Worm (Caenorhabditis elegans) whole organism, L2 larva: ENCODE results near the gene H38K22.9.

Experiments
- ZK546.5 ChIP-seq: sonication (generic microtip); optimal IDR thresholded peaks from 2 replicates; lab custom pipeline; 2017; ENCODE audit warnings: missing biosample characterization, missing genetic modification characterization
- ama-1 ChIP-seq: fragments of 150-350 bp; optimal IDR thresholded peaks from 2 replicates; lab custom pipeline; 2018; ENCODE audit warnings: inconsistent platforms
- ceh-16 ChIP-seq: fragments of 150-350 bp; optimal IDR thresholded peaks from 2 replicates; lab custom pipeline; 2014; ENCODE audit warnings: missing biosample characterization, missing genetic modification characterization
- egl-27 ChIP-seq: sonication (generic microtip); optimal IDR thresholded peaks from 3 replicates; lab custom pipeline; 2017; ENCODE audit warnings: missing biosample characterization, missing genetic modification reagents, missing genetic modification characterization
- elt-1 ChIP-seq: fragments of 150-350 bp; optimal IDR thresholded peaks from 2 replicates; lab custom pipeline; 2014; ENCODE audit warnings: missing biosample characterization, missing genetic modification characterization
- lin-11 ChIP-seq: fragments of 150-350 bp; sonication (generic microtip); optimal IDR thresholded peaks from 2 replicates; lab custom pipeline; 2014; ENCODE audit warnings: missing biosample characterization, missing genetic modification characterization, inconsistent platforms, mixed read lengths
- mab-5 ChIP-seq: fragments of 150-350 bp; optimal IDR thresholded peaks from 2 replicates; lab custom pipeline; 2014; ENCODE audit warnings: missing biosample characterization, missing genetic modification characterization
- nhr-21 ChIP-seq: fragments of 150-350 bp; optimal IDR thresholded peaks from 2 replicates; lab custom pipeline; 2014; ENCODE audit warnings: missing biosample characterization, missing genetic modification characterization
- nhr-237 ChIP-seq: fragments of 150-350 bp; optimal IDR thresholded peaks from 2 replicates; lab custom pipeline; 2014; ENCODE audit warnings: missing biosample characterization, missing genetic modification characterization
- peb-1 ChIP-seq: fragments of 150-350 bp; optimal IDR thresholded peaks from 2 replicates; lab custom pipeline; 2014; ENCODE audit warnings: missing biosample characterization, missing genetic modification characterization
- sma-9 ChIP-seq, 2 experiments: fragments of 150-350 bp in 1 of 2; sonication (generic microtip) in 1 of 2; optimal IDR thresholded peaks; 2 replicates each; lab custom pipeline; 2014 to 2016; ENCODE audit warnings: missing genetic modification characterization in 2 of 2, mild to moderate bottlenecking in 1 of 2, missing biosample characterization in 1 of 2, missing compliant biosample characterization in 1 of 2, missing genetic modification reagents in 1 of 2, moderate library complexity in 1 of 2
- snpc-4 ChIP-seq: fragments of 150-350 bp; optimal IDR thresholded peaks from 2 replicates; lab custom pipeline; 2014; ENCODE audit warnings: missing biosample characterization, missing genetic modification characterization
- unc-62 ChIP-seq: fragments of 150-350 bp; optimal IDR thresholded peaks from 2 replicates; lab custom pipeline; 2014; ENCODE audit warnings: missing biosample characterization, missing genetic modification reagents, missing genetic modification characterization

DNA sequence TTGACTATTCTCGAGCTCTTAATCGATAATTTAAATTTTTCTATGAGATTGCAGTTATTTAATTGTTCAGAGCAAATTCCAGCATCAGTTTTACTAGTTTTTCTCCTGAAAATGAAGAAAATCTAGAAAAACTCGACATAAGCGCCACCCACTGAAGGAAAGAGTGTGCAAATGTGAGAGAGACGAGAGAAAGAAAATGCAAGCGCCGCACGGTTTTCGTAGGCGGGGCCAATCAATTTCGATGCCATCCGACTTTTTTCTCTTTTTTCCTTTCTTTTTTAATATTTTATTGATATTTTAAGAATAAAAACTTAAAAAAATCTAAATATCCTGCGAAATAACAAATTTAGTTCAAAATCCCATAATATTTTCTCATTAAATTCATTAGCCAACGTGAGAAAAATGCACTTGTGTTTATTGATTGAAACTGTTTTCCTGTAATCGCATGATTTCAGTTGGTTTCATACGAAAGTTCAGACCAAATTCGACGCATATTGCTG lies 8.6 kb downstream of the H38K22.9 start, which contains the start of gene cdk-12:
- TF ChIP-seq egl-27 (tag; lab: Kevin White, UChicago) (no peak), lin-11 (tag; lab: Kevin White, UChicago) (no peak), elt-1 (tag; lab: Kevin White, UChicago) (no peak), mab-5 (tag; lab: Kevin White, UChicago) (no peak), nhr-237 (tag; lab: Kevin White, UChicago) (no peak), snpc-4 (tag; lab: Kevin White, UChicago) (peak; percentile 34), peb-1 (tag; lab: Kevin White, UChicago) (no peak), sma-9 (GFP tag; optimal IDR thresholded peaks at IDR 0.05; lab: Kevin White, UChicago) (peak; percentile 39), sma-9 (tag; optimal IDR thresholded peaks at IDR 0.05; lab: Kevin White, UChicago) (no peak), unc-62 (GFP tag; lab: Kevin White, UChicago) (no peak), ZK546.5 (tag; lab: Kevin White, UChicago) (no peak), ceh-16 (no peak), nhr-21 (tag; lab: Kevin White, UChicago) (no peak), ama-1 (lab: Kevin White, UChicago) (no peak)
